Worm (Caenorhabditis elegans): Measurements from ENCODE around the gene mif-2.

DNA sequence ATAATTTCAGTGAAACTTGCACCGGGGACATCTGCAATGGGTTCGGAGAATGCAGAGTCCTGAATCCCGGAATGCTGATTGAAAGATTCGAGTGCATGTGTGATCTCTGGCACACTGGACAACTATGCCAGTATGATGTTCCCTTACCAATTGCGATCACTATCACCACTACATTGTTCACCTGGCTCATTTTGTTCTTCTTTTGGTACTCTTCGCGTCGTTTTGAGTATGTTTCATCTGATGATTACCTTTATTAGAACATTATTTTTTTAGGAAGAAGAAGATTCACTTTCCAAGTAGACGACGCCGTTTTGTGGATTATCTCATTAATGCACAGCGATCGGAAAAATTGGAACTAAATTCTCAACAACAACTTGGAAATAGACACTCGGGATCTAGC is 34.5 kb downstream of the mif-2 start:
- TF ChIP-seq flt-1 (GFP tag; IDR thresholded peaks at IDR 0.05), result no peak
- no peak for TF ChIP-seq tab-1 (GFP tag; IDR thresholded peaks at IDR 0.05)

All from whole organism, midembryonic.